Worm (Caenorhabditis elegans): ENCODE results near the gene unc-79.

- TF ChIP-seq B0310.2 (tag; optimal IDR thresholded peaks at IDR 0.05) (no peak), tbx-11 (GFP tag; IDR thresholded peaks at IDR 0.05) (no peak), ama-1 (optimal IDR thresholded peaks at IDR 0.05) (no peak), tra-4 (tag; optimal IDR thresholded peaks at IDR 0.05) (no peak), aly-1 (tag; optimal IDR thresholded peaks at IDR 0.05) (no peak)
Observed at ce11 chrIII:4068120-4068519, 1.7 kb downstream of the unc-79 start.
